Worm (Caenorhabditis elegans) whole organism, L3 larva: ENCODE measurements around the gene T25B9.1.

Source experiments
- ceh-16 ChIP-seq: sonication (generic microtip); optimal IDR thresholded peaks from 2 replicates; lab custom pipeline; 2017; ENCODE audit warnings: missing biosample characterization, missing genetic modification characterization
- ceh-28 ChIP-seq: fragments of 150-350 bp; optimal IDR thresholded peaks from 2 replicates; lab custom pipeline; 2014; ENCODE audit warnings: missing biosample characterization, missing genetic modification reagents, missing genetic modification characterization
- ceh-82 ChIP-seq: fragments of 150-350 bp; optimal IDR thresholded peaks from 2 replicates; lab custom pipeline; 2014; ENCODE audit warnings: missing biosample characterization, missing genetic modification characterization
- ceh-9 ChIP-seq: sonication (generic microtip); optimal IDR thresholded peaks from 2 replicates; lab custom pipeline; 2018; ENCODE audit warnings: missing biosample characterization, missing genetic modification characterization
- daf-12 ChIP-seq: fragments of 150-350 bp; optimal IDR thresholded peaks from 2 replicates; lab custom pipeline; 2014; ENCODE audit warnings: missing biosample characterization, missing genetic modification reagents, missing genetic modification characterization
- egl-27 ChIP-seq: sonication (generic microtip); optimal IDR thresholded peaks from 4 replicates; lab custom pipeline; 2017; ENCODE audit warnings: missing biosample characterization, missing genetic modification reagents, missing genetic modification characterization
- egl-5 ChIP-seq: fragments of 150-350 bp; optimal IDR thresholded peaks from 2 replicates; lab custom pipeline; 2017; ENCODE audit warnings: missing biosample characterization, missing genetic modification reagents, missing genetic modification characterization, inconsistent platforms
- elt-1 ChIP-seq: fragments of 150-350 bp; optimal IDR thresholded peaks from 2 replicates; lab custom pipeline; 2014; ENCODE audit warnings: missing biosample characterization, missing genetic modification characterization
- elt-2 ChIP-seq: sonication (generic microtip); optimal IDR thresholded peaks from 2 replicates; lab custom pipeline; 2016; ENCODE audit warnings: missing genetic modification reagents, mild to moderate bottlenecking, missing genetic modification characterization, missing compliant biosample characterization
- elt-3 ChIP-seq, 3 experiments: fragments of 150-350 bp in 1 of 3; sonication (generic microtip) in 2 of 3; optimal IDR thresholded peaks; 2 replicates in 2 of 3; 4 replicates in 1 of 3; lab custom pipeline; 2014 to 2017; ENCODE audit warnings: missing biosample characterization in 3 of 3, missing genetic modification characterization in 3 of 3
- fkh-10 ChIP-seq: sonication (generic microtip); optimal IDR thresholded peaks from 2 replicates; lab custom pipeline; 2017; ENCODE audit warnings: missing biosample characterization, missing genetic modification reagents, missing genetic modification characterization
- fkh-2 ChIP-seq: fragments of 150-350 bp; optimal IDR thresholded peaks from 2 replicates; lab custom pipeline; 2014; ENCODE audit warnings: missing biosample characterization, missing genetic modification reagents, missing genetic modification characterization
- fos-1 ChIP-seq: fragments of 150-350 bp; optimal IDR thresholded peaks from 2 replicates; lab custom pipeline; 2014; ENCODE audit warnings: missing biosample characterization, missing genetic modification characterization
- jun-1 ChIP-seq: fragments of 150-350 bp; optimal IDR thresholded peaks from 2 replicates; lab custom pipeline; 2014; ENCODE audit warnings: missing biosample characterization, missing genetic modification reagents, missing genetic modification characterization
- lsy-12 ChIP-seq: sonication (generic microtip); optimal IDR thresholded peaks from 2 replicates; lab custom pipeline; 2016; ENCODE audit warnings: mild to moderate bottlenecking, missing genetic modification characterization, missing compliant biosample characterization
- mdl-1 ChIP-seq: fragments of 150-350 bp; optimal IDR thresholded peaks from 2 replicates; lab custom pipeline; 2014; ENCODE audit warnings: missing biosample characterization, missing genetic modification characterization
- nfya-1 ChIP-seq: sonication (generic microtip); optimal IDR thresholded peaks from 2 replicates; lab custom pipeline; 2017; ENCODE audit warnings: missing genetic modification characterization, mild to moderate bottlenecking, missing compliant biosample characterization, antibody characterized with exemption, moderate library complexity; ENCODE audit not compliant: insufficient read depth
- nhr-11 ChIP-seq: fragments of 150-350 bp; optimal IDR thresholded peaks from 2 replicates; lab custom pipeline; 2014; ENCODE audit warnings: missing biosample characterization, missing genetic modification characterization
- nhr-12 ChIP-seq: fragments of 150-350 bp; optimal IDR thresholded peaks from 2 replicates; lab custom pipeline; 2014; ENCODE audit warnings: missing biosample characterization, missing genetic modification characterization
- nhr-237 ChIP-seq: fragments of 150-350 bp; optimal IDR thresholded peaks from 2 replicates; lab custom pipeline; 2014; ENCODE audit warnings: missing biosample characterization, missing genetic modification characterization
- nhr-25 ChIP-seq: sonication (generic microtip); optimal IDR thresholded peaks from 2 replicates; lab custom pipeline; 2017; ENCODE audit warnings: missing biosample characterization, missing genetic modification characterization
- nhr-28 ChIP-seq: fragments of 150-350 bp; optimal IDR thresholded peaks from 2 replicates; lab custom pipeline; 2014; ENCODE audit warnings: missing biosample characterization, missing genetic modification characterization
- nhr-67 ChIP-seq: fragments of 150-350 bp; optimal IDR thresholded peaks from 2 replicates; lab custom pipeline; 2014; ENCODE audit warnings: missing biosample characterization, missing genetic modification characterization
- nhr-76 ChIP-seq: fragments of 150-350 bp; sonication (generic microtip); optimal IDR thresholded peaks from 5 replicates; lab custom pipeline; 2014; ENCODE audit warnings: missing biosample characterization, missing genetic modification characterization
- pha-4 ChIP-seq: fragments of 150-350 bp; optimal IDR thresholded peaks from 2 replicates; lab custom pipeline; 2014; ENCODE audit warnings: missing biosample characterization, missing genetic modification reagents, missing genetic modification characterization
- pqm-1 ChIP-seq: fragments of 150-350 bp; optimal IDR thresholded peaks from 2 replicates; lab custom pipeline; 2017; ENCODE audit warnings: missing biosample characterization, missing genetic modification characterization, inconsistent platforms
- sea-2 ChIP-seq: fragments of 150-350 bp; sonication (generic microtip); optimal IDR thresholded peaks from 4 replicates; lab custom pipeline; 2014; ENCODE audit warnings: missing biosample characterization, missing genetic modification reagents, missing genetic modification characterization
- skn-1 ChIP-seq: fragments of 150-350 bp; optimal IDR thresholded peaks from 2 replicates; lab custom pipeline; 2014; ENCODE audit warnings: missing biosample characterization, missing genetic modification characterization
- snpc-4 ChIP-seq: fragments of 150-350 bp; optimal IDR thresholded peaks from 2 replicates; lab custom pipeline; 2014; ENCODE audit warnings: missing biosample characterization, missing genetic modification characterization
- tbx-2 ChIP-seq: sonication (generic microtip); optimal IDR thresholded peaks from 2 replicates; lab custom pipeline; 2016; ENCODE audit warnings: mild to moderate bottlenecking, missing genetic modification characterization, missing compliant biosample characterization
- unc-39 ChIP-seq: sonication (generic microtip); optimal IDR thresholded peaks from 4 replicates; lab custom pipeline; 2017; ENCODE audit warnings: missing biosample characterization, missing genetic modification characterization
- unc-62 ChIP-seq: fragments of 150-350 bp; sonication (generic microtip); optimal IDR thresholded peaks from 4 replicates; lab custom pipeline; 2014; ENCODE audit warnings: missing biosample characterization, missing genetic modification reagents, missing genetic modification characterization
- zag-1 ChIP-seq: fragments of 150-350 bp; optimal IDR thresholded peaks from 2 replicates; lab custom pipeline; 2014; ENCODE audit warnings: missing biosample characterization, missing genetic modification characterization
- ztf-11 ChIP-seq: fragments of 150-350 bp; optimal IDR thresholded peaks from 2 replicates; lab custom pipeline; 2014; ENCODE audit warnings: missing biosample characterization, missing genetic modification characterization
- ztf-4 ChIP-seq: fragments of 150-350 bp; optimal IDR thresholded peaks from 2 replicates; lab custom pipeline; 2014; ENCODE audit warnings: missing biosample characterization, missing genetic modification characterization

The T25B9.1 gene

ce11 chrIV:10716348-10716747, 33.6 kb downstream of the T25B9.1 start, which contains the start of gene ncx-3:
Gene ncx-3, plus strand, starts transcription at chrIV:10716648.
- no peak for TF ChIP-seq ceh-9 (tag; lab: Kevin White, UChicago)
- no peak for TF ChIP-seq elt-1 (tag; lab: Kevin White, UChicago)
- no peak for TF ChIP-seq nhr-11
- no peak for TF ChIP-seq fkh-2 (tag; lab: Kevin White, UChicago)
- no peak for TF ChIP-seq sea-2 (GFP tag; lab: Kevin White, UChicago)
- TF ChIP-seq egl-5 (tag; lab: Kevin White, UChicago) = no peak
- no peak for TF ChIP-seq ceh-16 (tag; lab: Kevin White, UChicago)
- TF ChIP-seq fos-1 (tag; lab: Kevin White, UChicago) = no peak
- no peak for TF ChIP-seq tbx-2 (tag; lab: Kevin White, UChicago)
- TF ChIP-seq daf-12 (tag; lab: Kevin White, UChicago) = no peak
- no peak for TF ChIP-seq nhr-76
- TF ChIP-seq nhr-25 (tag; lab: Kevin White, UChicago) = no peak
- TF ChIP-seq egl-27 (tag; lab: Kevin White, UChicago) = no peak
- no peak for TF ChIP-seq zag-1 (tag; lab: Kevin White, UChicago)
- no peak for TF ChIP-seq skn-1 (tag; lab: Kevin White, UChicago)
- no peak for TF ChIP-seq ztf-4 (tag; lab: Kevin White, UChicago)
- no peak for TF ChIP-seq nhr-28 (tag; lab: Kevin White, UChicago)
- TF ChIP-seq ceh-28 (tag; lab: Kevin White, UChicago) = no peak
- TF ChIP-seq fkh-10 (GFP tag; lab: Kevin White, UChicago) = no peak
- TF ChIP-seq unc-39 (tag; lab: Kevin White, UChicago) = no peak

DNA sequence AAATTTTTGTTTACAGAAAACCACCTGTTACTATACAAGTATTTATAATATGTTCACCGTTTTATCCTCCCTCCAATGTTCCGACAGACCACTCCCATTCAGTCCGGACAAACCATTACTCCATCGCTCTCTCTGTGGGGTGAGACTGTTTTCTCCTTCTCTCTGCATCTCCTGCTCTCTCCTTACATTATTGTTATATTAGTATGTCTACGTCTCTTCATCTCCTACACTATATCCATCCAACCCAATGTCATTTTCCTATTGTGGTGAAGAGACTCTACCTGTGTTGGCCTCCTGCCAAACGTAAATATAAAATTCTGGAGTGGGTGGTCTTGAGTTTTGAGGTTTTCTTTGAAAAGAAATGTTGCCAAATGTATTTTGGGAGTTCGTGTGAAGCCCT, 35.3 kb downstream of the T25B9.1 start:
- no peak for TF ChIP-seq fkh-2 (tag; lab: Kevin White, UChicago)
- TF ChIP-seq egl-27 (tag; lab: Kevin White, UChicago) = no peak
- peak; percentile 2 for TF ChIP-seq elt-2 (tag; lab: Kevin White, UChicago)
- no peak for TF ChIP-seq snpc-4 (tag; lab: Kevin White, UChicago)
- no peak for TF ChIP-seq elt-1 (tag; lab: Kevin White, UChicago)
- TF ChIP-seq ceh-16 (tag; lab: Kevin White, UChicago) = no peak
- peak; percentile 78 for TF ChIP-seq pha-4 (tag; lab: Kevin White, UChicago)
- TF ChIP-seq pqm-1 (tag; lab: Kevin White, UChicago) = peak; percentile 7
- no peak for TF ChIP-seq lsy-12
- TF ChIP-seq egl-5 (tag; lab: Kevin White, UChicago) = no peak
- TF ChIP-seq tbx-2 (tag; lab: Kevin White, UChicago) = no peak
- no peak for TF ChIP-seq nfya-1 (tag; lab: Kevin White, UChicago)

DNA sequence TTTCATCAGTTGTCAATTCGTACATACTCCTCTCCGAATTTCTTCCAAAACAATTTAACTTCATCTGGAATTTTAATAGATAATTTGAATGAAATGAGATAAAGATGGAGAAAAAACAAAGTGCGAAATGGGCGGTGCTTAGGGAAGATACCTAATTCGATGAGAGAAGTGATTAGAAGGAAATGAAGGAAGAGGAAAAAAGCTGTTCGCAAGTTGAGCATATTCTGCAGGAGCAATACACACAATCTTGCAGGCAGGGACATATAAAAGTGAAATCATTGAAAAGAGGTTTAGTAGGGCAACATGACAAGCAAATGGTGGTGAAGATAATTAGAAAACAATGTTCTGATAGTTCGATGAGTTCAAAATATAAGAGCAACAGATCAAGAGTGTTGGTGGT, 38.2 kb downstream of the T25B9.1 start, which contains the start of gene glb-21:
Gene glb-21, minus strand, starts transcription at position 66 of the 400 bp plus-strand sequence.
- TF ChIP-seq nhr-25 (tag; lab: Kevin White, UChicago) (no peak), nhr-11 (no peak), nhr-67 (tag; lab: Kevin White, UChicago) (no peak), mdl-1 (tag; lab: Kevin White, UChicago) (no peak), elt-2 (tag; lab: Kevin White, UChicago) (no peak), nhr-237 (tag; lab: Kevin White, UChicago) (no peak)

DNA sequence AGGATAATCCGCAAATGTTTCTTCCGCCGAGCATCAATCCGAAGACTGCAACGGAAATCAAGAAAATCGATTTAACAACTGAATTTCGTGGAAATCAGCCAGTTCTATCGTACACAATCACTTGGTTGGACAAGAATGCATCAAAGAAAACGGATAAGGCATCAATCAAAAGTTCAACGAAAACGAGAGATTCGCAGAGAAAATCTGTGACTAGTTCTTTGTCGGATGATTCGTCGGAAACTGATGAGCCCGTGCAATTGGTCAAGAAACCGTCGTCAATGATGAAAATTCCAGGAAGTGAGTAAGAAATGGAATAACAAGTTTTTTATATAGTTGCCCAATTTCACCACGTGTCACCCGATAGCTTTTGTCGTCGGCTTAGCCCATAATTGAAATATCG, 43.9 kb downstream of the T25B9.1 start, which contains the start of gene R102.6:
Gene R102.6, minus strand, starts transcription at position 101 of the 400 bp plus-strand sequence.
- TF ChIP-seq nhr-12 (tag; lab: Kevin White, UChicago) (no peak), jun-1 (tag; lab: Kevin White, UChicago) (no peak), nhr-237 (tag; lab: Kevin White, UChicago) (no peak), ztf-11 (no peak), elt-3 (tag; optimal IDR thresholded peaks at IDR 0.05; lab: Kevin White, UChicago) (no peak), unc-62 (no peak), skn-1 (tag; lab: Kevin White, UChicago) (no peak), pqm-1 (tag; lab: Kevin White, UChicago) (no peak), ceh-82 (no peak), fos-1 (tag; lab: Kevin White, UChicago) (no peak), egl-5 (tag; lab: Kevin White, UChicago) (no peak), fkh-2 (tag; lab: Kevin White, UChicago) (no peak)
- TF ChIP-seq, all 47 proteins: peak for 0
